Worm (Caenorhabditis elegans): Measurements from ENCODE around the gene R09E10.6.

DNA sequence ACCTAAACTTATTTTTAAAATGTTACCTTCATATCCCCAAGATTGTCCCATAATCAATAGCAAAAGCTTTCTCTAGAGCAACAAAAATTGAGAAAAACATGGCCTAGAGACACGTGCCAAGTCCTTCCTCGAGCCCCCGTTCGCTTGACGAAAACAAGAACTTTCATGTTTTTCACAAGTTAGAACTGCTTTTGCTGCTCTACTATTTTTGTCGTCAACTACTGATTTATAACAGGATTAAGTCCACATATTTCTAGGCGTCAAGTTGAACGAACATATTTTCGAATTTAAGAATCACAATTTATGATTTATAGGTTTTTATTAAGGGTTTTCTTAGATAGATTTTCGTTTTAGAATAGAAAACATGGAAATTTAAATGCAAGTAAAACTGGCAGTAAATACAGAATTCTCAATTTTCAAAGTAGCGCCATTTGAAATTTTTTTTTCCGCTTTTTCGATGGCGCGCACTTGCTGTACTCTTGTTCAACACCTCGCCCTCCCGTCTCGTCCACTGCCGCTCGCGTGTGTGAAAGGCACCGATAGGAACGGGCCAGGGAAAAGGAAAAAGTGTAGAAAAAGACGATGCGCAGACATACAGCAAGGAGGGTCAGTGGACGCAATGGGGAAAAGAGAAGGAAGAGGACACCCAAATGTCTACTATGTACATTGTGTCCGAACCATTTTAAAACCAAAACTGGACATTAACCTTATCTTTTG lies 9.6 kb downstream of the R09E10.6 start, which contains the start of gene rad-51:
- TF ChIP-seq ztf-29 (GFP tag; IDR thresholded peaks at IDR 0.05) (no peak), ztf-23 (GFP tag; IDR thresholded peaks at IDR 0.05) (no peak)

Measured in whole organism, midembryonic.